Worm (Caenorhabditis elegans) whole organism, late embryonic: ENCODE measurements around the gene pigk-1.

Experiments
- K02D7.2 ChIP-seq: sonication (generic microtip); optimal IDR thresholded peaks from 2 replicates; lab custom pipeline; 2017; ENCODE audit warnings: mild to moderate bottlenecking, missing genetic modification characterization, missing compliant biosample characterization
- K09A11.1 ChIP-seq: sonication (generic microtip); optimal IDR thresholded peaks from 2 replicates; lab custom pipeline; 2017; ENCODE audit warnings: antibody characterized with exemption, mild to moderate bottlenecking, missing genetic modification characterization, missing compliant biosample characterization; ENCODE audit not compliant: insufficient read depth
- T23F11.4 ChIP-seq: fragments of 200-800 bp; sonication (Bioruptor generic); optimal IDR thresholded peaks from 2 replicates; lab custom pipeline; 2018; ENCODE audit warnings: mild to moderate bottlenecking, missing genetic modification characterization, missing compliant biosample characterization
- ceh-14 ChIP-seq: sonication (generic microtip); optimal IDR thresholded peaks from 2 replicates; lab custom pipeline; 2016; ENCODE audit warnings: missing genotype, missing genetic modification characterization, missing compliant biosample characterization
- ceh-18 ChIP-seq: sonication (generic microtip); optimal IDR thresholded peaks from 2 replicates; lab custom pipeline; 2016; ENCODE audit warnings: missing genetic modification characterization, missing compliant biosample characterization
- ceh-2 ChIP-seq: sonication (generic microtip); optimal IDR thresholded peaks from 2 replicates; lab custom pipeline; 2016; ENCODE audit warnings: missing genotype, missing genetic modification characterization, missing compliant biosample characterization
- ceh-22 ChIP-seq: sonication (generic microtip); optimal IDR thresholded peaks from 2 replicates; lab custom pipeline; 2017; ENCODE audit warnings: missing biosample characterization, missing genetic modification characterization
- ceh-24 ChIP-seq: sonication (generic microtip); optimal IDR thresholded peaks from 2 replicates; lab custom pipeline; 2016; ENCODE audit warnings: mild to moderate bottlenecking, missing genetic modification characterization, missing compliant biosample characterization
- ceh-30 ChIP-seq: fragments of 150-350 bp; optimal IDR thresholded peaks from 2 replicates; lab custom pipeline; 2014; ENCODE audit warnings: missing biosample characterization, missing genetic modification characterization
- ceh-45 ChIP-seq: fragments of 200-800 bp; sonication (Bioruptor generic); IDR thresholded peaks from 2 replicates; pipeline ENCODE4 v1.3.6; 2022; ENCODE audit warnings: missing genetic modification reagents, missing genetic modification characterization, missing compliant biosample characterization
- ceh-6 ChIP-seq: fragments of 200-800 bp; sonication (Bioruptor generic); optimal IDR thresholded peaks from 2 replicates; lab custom pipeline; 2018; ENCODE audit warnings: mild to moderate bottlenecking, missing genetic modification characterization, missing compliant biosample characterization
- ceh-9 ChIP-seq: sonication (generic microtip); optimal IDR thresholded peaks from 2 replicates; lab custom pipeline; 2016; ENCODE audit warnings: mild to moderate bottlenecking, missing genetic modification characterization, inconsistent platforms, missing compliant biosample characterization
- che-1 ChIP-seq: sonication (generic microtip); optimal IDR thresholded peaks from 2 replicates; lab custom pipeline; 2016; ENCODE audit warnings: mild to moderate bottlenecking, missing genetic modification characterization, missing compliant biosample characterization
- dve-1 ChIP-seq: sonication (generic microtip); optimal IDR thresholded peaks from 2 replicates; lab custom pipeline; 2017; ENCODE audit warnings: antibody characterized with exemption, mild to moderate bottlenecking, missing genetic modification characterization, missing compliant biosample characterization
- ets-4 ChIP-seq: sonication (generic microtip); optimal IDR thresholded peaks from 2 replicates; lab custom pipeline; 2016; ENCODE audit warnings: missing genetic modification characterization, missing compliant biosample characterization
- eyg-1 ChIP-seq: sonication (generic microtip); optimal IDR thresholded peaks from 2 replicates; lab custom pipeline; 2016; ENCODE audit warnings: missing genotype, missing genetic modification characterization, missing compliant biosample characterization
- fax-1 ChIP-seq: sonication (generic microtip); optimal IDR thresholded peaks from 2 replicates; lab custom pipeline; 2016; ENCODE audit warnings: missing genotype, missing genetic modification characterization, missing compliant biosample characterization
- fkh-10 ChIP-seq: fragments of 150-350 bp; optimal IDR thresholded peaks from 2 replicates; lab custom pipeline; 2014; ENCODE audit warnings: missing biosample characterization, missing genetic modification reagents, missing genetic modification characterization
- gmeb-2 ChIP-seq: sonication (generic microtip); optimal IDR thresholded peaks from 2 replicates; lab custom pipeline; 2016; ENCODE audit warnings: missing genetic modification characterization, inconsistent platforms, missing compliant biosample characterization
- hlh-13 ChIP-seq: fragments of 200-800 bp; sonication (Bioruptor generic); optimal IDR thresholded peaks from 2 replicates; lab custom pipeline; 2018; ENCODE audit warnings: mild to moderate bottlenecking, missing genetic modification characterization, missing compliant biosample characterization
- nfya-1 ChIP-seq: sonication (generic microtip); optimal IDR thresholded peaks from 2 replicates; lab custom pipeline; 2017; ENCODE audit warnings: missing genetic modification characterization, mild to moderate bottlenecking, missing compliant biosample characterization, antibody characterized with exemption, moderate library complexity
- nhr-232 ChIP-seq: sonication (generic microtip); optimal IDR thresholded peaks from 2 replicates; lab custom pipeline; 2016; ENCODE audit warnings: missing genetic modification characterization, missing compliant biosample characterization
- npax-4 ChIP-seq: sonication (generic microtip); optimal IDR thresholded peaks from 2 replicates; lab custom pipeline; 2016; ENCODE audit warnings: missing genetic modification characterization, missing compliant biosample characterization
- odd-2 ChIP-seq: sonication (generic microtip); optimal IDR thresholded peaks from 2 replicates; lab custom pipeline; 2017; ENCODE audit warnings: antibody characterized with exemption, mild to moderate bottlenecking, missing genetic modification characterization, missing compliant biosample characterization
- pat-9 ChIP-seq: fragments of 200-800 bp; sonication (Bioruptor generic); optimal IDR thresholded peaks from 2 replicates; lab custom pipeline; 2018; ENCODE audit warnings: mild to moderate bottlenecking, missing genetic modification characterization, moderate library complexity, missing compliant biosample characterization
- pax-1 ChIP-seq: fragments of 150-350 bp; optimal IDR thresholded peaks from 2 replicates; lab custom pipeline; 2014; ENCODE audit warnings: missing biosample characterization, missing genetic modification characterization
- pha-2 ChIP-seq: sonication (generic microtip); optimal IDR thresholded peaks from 2 replicates; lab custom pipeline; 2017; ENCODE audit warnings: mild to moderate bottlenecking, missing genetic modification characterization, missing compliant biosample characterization
- ref-2 ChIP-seq: sonication (generic microtip); optimal IDR thresholded peaks from 2 replicates; lab custom pipeline; 2016; ENCODE audit warnings: missing genetic modification characterization, missing compliant biosample characterization
- sdc-2 ChIP-seq: sonication (generic microtip); optimal IDR thresholded peaks from 2 replicates; lab custom pipeline; 2016; ENCODE audit warnings: missing genotype, missing genetic modification characterization, missing compliant biosample characterization
- tbx-2 ChIP-seq: sonication (generic microtip); optimal IDR thresholded peaks from 2 replicates; lab custom pipeline; 2016; ENCODE audit warnings: missing genetic modification characterization, missing compliant biosample characterization
- ttx-3 ChIP-seq: sonication (generic microtip); optimal IDR thresholded peaks from 2 replicates; lab custom pipeline; 2016; ENCODE audit warnings: missing genetic modification reagents, missing genetic modification characterization, missing compliant biosample characterization
- unc-55 ChIP-seq: sonication (generic microtip); optimal IDR thresholded peaks from 2 replicates; lab custom pipeline; 2017; ENCODE audit warnings: missing biosample characterization, missing genetic modification reagents, missing genetic modification characterization
- ztf-16 ChIP-seq: sonication (generic microtip); optimal IDR thresholded peaks from 2 replicates; lab custom pipeline; 2017; ENCODE audit warnings: missing genetic modification characterization, missing compliant biosample characterization

pigk-1 gene

DNA sequence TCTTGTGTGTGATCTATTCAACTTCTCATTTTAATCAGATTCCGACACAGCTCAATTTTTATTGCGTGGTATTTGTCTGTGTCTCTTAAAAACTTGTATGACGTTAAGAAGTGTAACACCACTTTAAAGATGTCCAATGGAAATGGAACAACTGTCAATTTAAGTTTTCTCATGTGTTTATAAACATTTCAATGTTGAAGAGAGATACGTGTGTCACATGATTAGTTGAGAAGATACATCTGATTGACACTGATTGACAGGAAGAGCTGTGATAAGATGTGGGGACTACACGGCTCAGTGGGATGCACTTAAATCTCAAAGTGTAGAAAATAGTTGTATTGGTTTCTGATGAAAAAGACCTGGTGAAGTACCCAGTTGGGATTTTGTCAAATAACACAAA lies 41.5 kb downstream of the pigk-1 start (continued):
- TF ChIP-seq odd-2 (tag; lab: Kevin White, UChicago): no peak
- no peak for TF ChIP-seq npax-4 (tag; lab: Kevin White, UChicago)
- no peak for TF ChIP-seq fax-1 (tag; lab: Kevin White, UChicago)

DNA sequence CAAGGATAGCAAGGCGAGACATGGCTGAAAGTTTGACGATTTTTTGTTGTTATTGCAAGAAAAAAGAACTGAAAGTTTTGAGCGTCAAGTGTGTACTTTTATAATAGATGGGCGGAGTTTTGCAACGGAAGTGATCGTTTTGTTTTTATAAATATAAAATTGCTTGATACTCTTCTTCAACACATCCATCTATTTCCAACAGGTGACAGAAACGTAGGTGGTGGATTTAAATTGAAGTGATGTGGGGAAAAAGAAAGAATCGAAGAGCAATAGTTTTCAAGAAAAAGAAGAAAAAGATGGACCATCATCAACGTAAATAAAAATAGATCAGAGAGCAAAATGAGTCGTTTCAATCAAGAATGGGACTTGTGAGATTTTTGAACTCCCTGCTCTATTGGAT lies 42.8 kb downstream of the pigk-1 start, which contains the start of gene ttr-17:
Gene ttr-17, minus strand, starts transcription at position 24 of the 400 bp plus-strand sequence.
- TF ChIP-seq pax-1 (tag; lab: Kevin White, UChicago): no peak
- peak; percentile 51 for TF ChIP-seq ceh-18 (tag; lab: Kevin White, UChicago)
- no peak for TF ChIP-seq dve-1 (tag; lab: Kevin White, UChicago)
- no peak for TF ChIP-seq ceh-9 (tag; lab: Kevin White, UChicago)
- no peak for TF ChIP-seq ttx-3 (tag; lab: Kevin White, UChicago)
- TF ChIP-seq, all 69 proteins: peak for 1

DNA sequence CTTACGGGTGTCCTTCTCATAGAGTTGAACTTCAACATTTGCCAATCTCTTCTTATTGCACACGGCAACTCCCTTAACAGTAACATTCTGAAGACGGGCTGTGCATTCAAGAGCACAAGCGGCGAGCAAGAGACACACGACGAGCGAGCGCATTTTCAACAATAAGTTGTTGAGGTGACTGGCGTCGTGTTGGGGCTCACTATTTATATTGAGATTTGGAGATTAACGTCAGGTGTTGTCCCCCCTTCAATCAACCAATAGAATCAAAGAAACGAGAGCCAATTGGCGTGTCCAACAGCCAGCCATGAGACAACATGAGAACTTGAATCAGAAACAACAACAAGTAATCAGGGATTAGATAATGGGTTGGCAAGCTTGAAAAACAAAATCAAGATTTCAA lies 45.9 kb downstream of the pigk-1 start, which contains the start of gene ttr-16:
Gene ttr-16, minus strand, starts transcription at position 176 of the 400 bp plus-strand sequence.
- TF ChIP-seq eyg-1 (tag; lab: Kevin White, UChicago) (no peak), nfya-1 (tag; lab: Kevin White, UChicago) (peak; percentile 77), unc-55 (GFP tag; lab: Kevin White, UChicago) (peak; percentile 88), ceh-9 (tag; lab: Kevin White, UChicago) (no peak), K02D7.2 (no peak), ceh-22 (tag; lab: Kevin White, UChicago) (no peak), ets-4 (no peak), pat-9 (tag; lab: Kevin White, UChicago) (no peak), che-1 (tag; lab: Kevin White, UChicago) (no peak), K09A11.1 (tag; lab: Kevin White, UChicago) (no peak), odd-2 (tag; lab: Kevin White, UChicago) (no peak), hlh-13 (GFP tag; lab: Kevin White, UChicago) (no peak), sdc-2 (tag; lab: Kevin White, UChicago) (no peak), nhr-232 (tag; lab: Kevin White, UChicago) (no peak), fkh-10 (GFP tag; lab: Kevin White, UChicago) (no peak), ceh-24 (tag; lab: Kevin White, UChicago) (no peak), dve-1 (tag; lab: Kevin White, UChicago) (no peak), pax-1 (tag; lab: Kevin White, UChicago) (no peak), ceh-45 (GFP tag; lab: Robert Waterston, UW) (no peak), ceh-18 (tag; lab: Kevin White, UChicago) (peak; percentile 30), ceh-30 (tag; lab: Kevin White, UChicago) (no peak), ceh-14 (tag; lab: Kevin White, UChicago) (no peak), ref-2 (tag; lab: Kevin White, UChicago) (no peak), ztf-16 (tag; lab: Kevin White, UChicago) (no peak), tbx-2 (tag; lab: Kevin White, UChicago) (no peak), ceh-2 (tag; lab: Kevin White, UChicago) (no peak)

DNA sequence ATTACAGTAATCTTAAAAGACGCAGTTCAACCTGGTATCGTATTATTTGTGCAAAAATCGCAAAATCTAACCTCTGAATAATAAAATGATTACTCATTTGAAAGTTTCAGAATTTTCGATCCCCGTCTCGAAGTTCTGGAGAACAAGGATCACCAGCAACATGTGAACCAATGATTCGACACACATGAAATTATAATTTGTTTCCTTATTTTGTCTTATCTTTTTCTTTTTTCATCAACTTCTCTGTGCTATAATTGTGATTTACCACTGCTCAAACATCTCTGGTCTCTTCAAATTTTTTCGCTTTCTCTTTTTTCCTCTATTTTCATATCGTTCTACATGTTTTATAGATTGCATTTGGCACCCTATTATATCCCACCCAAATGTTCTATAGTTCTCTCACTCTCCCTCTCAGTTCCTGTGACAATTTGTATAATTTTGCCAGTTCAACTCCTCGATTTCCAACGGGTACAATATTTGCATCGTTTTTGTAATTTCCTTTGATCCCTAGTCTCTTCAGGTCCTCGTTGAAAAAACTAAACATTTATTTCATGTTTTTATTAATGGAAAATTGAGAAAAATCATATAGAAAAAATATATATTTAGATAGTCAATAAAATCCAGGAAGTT lies 46.7 kb downstream of the pigk-1 start:
- TF ChIP-seq pha-2 (tag; lab: Kevin White, UChicago): no peak
- no peak for TF ChIP-seq ceh-18 (tag; lab: Kevin White, UChicago)
- no peak for TF ChIP-seq gmeb-2 (tag; lab: Kevin White, UChicago)
- TF ChIP-seq unc-55 (GFP tag; lab: Kevin White, UChicago): no peak
- no peak for TF ChIP-seq ceh-6 (GFP tag; lab: Kevin White, UChicago)
- TF ChIP-seq T23F11.4 (GFP tag; lab: Kevin White, UChicago): no peak
- no peak for TF ChIP-seq ceh-14 (tag; lab: Kevin White, UChicago)
